Worm (Caenorhabditis elegans): ENCODE data around the gene W05H7.1.

W05H7.1 gene

ce11 chrX:1486135-1486648, 35.6 kb downstream of the W05H7.1 start, which contains the start of the genes D1005.10 and dhs-25 (continued):
- TF ChIP-seq nfyb-1 (GFP tag; IDR thresholded peaks at IDR 0.05) = peak; percentile 63; the same call in 1 of the 2 replicates
- TF ChIP-seq atf-7 (tag; optimal IDR thresholded peaks at IDR 0.05) = peak; percentile 100
- TF ChIP-seq lin-35 (GFP tag; optimal IDR thresholded peaks at IDR 0.05) = peak in 1 of 3 experiments; percentile 17
- peak; percentile 39 for TF ChIP-seq ztf-26 (tag; optimal IDR thresholded peaks at IDR 0.05)
- TF ChIP-seq F37B4.10 (GFP tag; IDR thresholded peaks at IDR 0.05) = no peak
- TF ChIP-seq F22D6.2 (tag; optimal IDR thresholded peaks at IDR 0.05) = peak; percentile 17
- 0 out of 2 replicates have a peak, but pooled peaks have one; percentile 43 for TF ChIP-seq Y53G8AR.9 (GFP tag; conservative IDR thresholded peaks at IDR 0.05)
- no peak for TF ChIP-seq nhr-27 (tag; optimal IDR thresholded peaks at IDR 0.05)
- TF ChIP-seq mcd-1 (GFP tag; IDR thresholded peaks at IDR 0.05) = peak; percentile 31; the same call in 1 of the 2 replicates
- peak; percentile 65 for TF ChIP-seq nhr-80 (tag; optimal IDR thresholded peaks at IDR 0.05)
- TF ChIP-seq pha-4 (tag; optimal IDR thresholded peaks at IDR 0.05) = peak; percentile 86
- TF ChIP-seq mes-4 (tag; optimal IDR thresholded peaks at IDR 0.05) = no peak
- TF ChIP-seq egl-18 (GFP tag; IDR thresholded peaks at IDR 0.05) = no peak

- TF ChIP-seq B0261.1 (tag; optimal IDR thresholded peaks at IDR 0.05) (no peak), cebp-2 (GFP tag; IDR thresholded peaks at IDR 0.05) (no peak), ets-4 (GFP tag; optimal IDR thresholded peaks at IDR 0.05) (no peak), snpc-3.4 (tag; optimal IDR thresholded peaks at IDR 0.05) (no peak), T26A5.8 (tag; optimal IDR thresholded peaks at IDR 0.05) (no peak), repo-1 (tag; optimal IDR thresholded peaks at IDR 0.05) (no peak), madf-8 (GFP tag; conservative IDR thresholded peaks at IDR 0.05) (no peak), ekl-4 (GFP tag; IDR thresholded peaks at IDR 0.05) (no peak), madf-6 (GFP tag; IDR thresholded peaks at IDR 0.05) (0 out of 2 replicates have a peak, but pooled peaks have one; percentile 28), ztf-25 (GFP tag; IDR thresholded peaks at IDR 0.05) (no peak), cebp-1 (GFP tag; IDR thresholded peaks at IDR 0.05) (no peak), cebp-1 (tag; optimal IDR thresholded peaks at IDR 0.05) (no peak), chd-7 (tag; optimal IDR thresholded peaks at IDR 0.05) (peak; percentile 23), hmg-1.2 (GFP tag; IDR thresholded peaks at IDR 0.05) (no peak), T07F8.4 (tag; optimal IDR thresholded peaks at IDR 0.05) (no peak), rpc-1 (optimal IDR thresholded peaks at IDR 0.05) (no peak), rpc-1 (tag; optimal IDR thresholded peaks at IDR 0.05) (no peak), athp-1 (tag; optimal IDR thresholded peaks at IDR 0.05) (no peak), zfh-2 (GFP tag; conservative IDR thresholded peaks at IDR 0.05) (peak; percentile 60), aptf-3 (GFP tag; IDR thresholded peaks at IDR 0.05) (0 out of 2 replicates have a peak, but pooled peaks have one; percentile 18), K11D2.4 (GFP tag; IDR thresholded peaks at IDR 0.05) (no peak), snpc-1.1 (tag; optimal IDR thresholded peaks at IDR 0.05; ENCODE audit: insufficient read depth) (no peak), C06A6.2 (GFP tag; conservative IDR thresholded peaks at IDR 0.05) (0 out of 2 replicates have a peak, but pooled peaks have one; percentile 17), unc-130 (GFP tag; optimal IDR thresholded peaks at IDR 0.05) (no peak), pha-4 (tag; optimal IDR thresholded peaks at IDR 0.05) (no peak), mes-4 (tag; optimal IDR thresholded peaks at IDR 0.05) (no peak), ztf-3 (GFP tag; optimal IDR thresholded peaks at IDR 0.05) (no peak), K12H6.12 (tag; optimal IDR thresholded peaks at IDR 0.05) (no peak), madf-3 (GFP tag; IDR thresholded peaks at IDR 0.05) (no peak), ztf-6 (GFP tag; IDR thresholded peaks at IDR 0.05) (no peak), ZK185.1 (tag; optimal IDR thresholded peaks at IDR 0.05; ENCODE audit: poor library complexity, severe bottlenecking) (no peak), attf-6 (GFP tag; IDR thresholded peaks at IDR 0.05) (no peak), F52B5.7 (tag; optimal IDR thresholded peaks at IDR 0.05) (peak; percentile 34), hlh-26 (GFP tag; conservative IDR thresholded peaks at IDR 0.05) (no peak), mcd-1 (GFP tag; IDR thresholded peaks at IDR 0.05) (no peak), ztf-22 (GFP tag; optimal IDR thresholded peaks at IDR 0.05) (no peak), egrh-3 (GFP tag; IDR thresholded peaks at IDR 0.05) (no peak), nhr-120 (GFP tag; IDR thresholded peaks at IDR 0.05) (no peak)
Observed at ce11 chrX:1487096-1487495, 36.5 kb downstream of the W05H7.1 start.

Measured in whole organism, young adult.